Worm (Caenorhabditis elegans) whole organism, L4/young adult: Measurements from ENCODE around the gene F53F4.1.

Experiments
- W03F9.2 ChIP-seq: fragments of 150-350 bp; optimal IDR thresholded peaks from 2 replicates; lab custom pipeline; 2014; ENCODE audit warnings: missing biosample characterization, missing genetic modification characterization
- dao-5 ChIP-seq: sonication (generic microtip); optimal IDR thresholded peaks from 2 replicates; lab custom pipeline; 2016; ENCODE audit warnings: missing genotype, missing genetic modification characterization, moderate library complexity, missing compliant biosample characterization

- no peak for TF ChIP-seq W03F9.2 (tag; lab: Kevin White, UChicago)
- no peak for TF ChIP-seq dao-5
Observed at ce11 chrV:13566967-13567366, 17.6 kb upstream of the F53F4.1 start.
